Fruit fly (Drosophila melanogaster) whole organism, wandering third instar larva: ENCODE data around the gene CG11523.

ENCODE experiments used
- CG9705 ChIP-seq: fragments of 200-800 bp; sonication (Bioruptor generic); optimal IDR thresholded peaks from 2 replicates; lab custom pipeline; 2018; ENCODE audit warnings: missing biosample characterization, mild to moderate bottlenecking, missing genetic modification characterization
- Dfd ChIP-seq: fragments of >200 bp; optimal IDR thresholded peaks from 2 replicates; lab custom pipeline; 2017; ENCODE audit warnings: missing biosample characterization, missing genetic modification characterization
- Dif ChIP-seq: fragments of 200-275, 200-300 bp; sonication (Bioruptor generic); optimal IDR thresholded peaks from 2 replicates; lab custom pipeline; 2018; ENCODE audit warnings: missing biosample characterization, missing genetic modification characterization; ENCODE audit not compliant: partially characterized antibody
- GATAd ChIP-seq: sonication (Bioruptor generic); optimal IDR thresholded peaks from 2 replicates; lab custom pipeline; 2016; ENCODE audit warnings: missing biosample characterization, missing genetic modification characterization
- HLH106 ChIP-seq: fragments of 200-800 bp; optimal IDR thresholded peaks from 3 replicates; lab custom pipeline; 2019; ENCODE audit warnings: missing biosample characterization, mild to moderate bottlenecking, missing genetic modification characterization, moderate library complexity
- Hr78 ChIP-seq: fragments of >200 bp; optimal IDR thresholded peaks from 2 replicates; lab custom pipeline; 2017; ENCODE audit warnings: missing biosample characterization, missing genetic modification characterization
- Hr83 ChIP-seq: fragments of 200-300 bp; sonication (Bioruptor generic); optimal IDR thresholded peaks from 2 replicates; lab custom pipeline; 2016; ENCODE audit warnings: missing biosample characterization, mild to moderate bottlenecking, missing genetic modification characterization, moderate library complexity; ENCODE audit not compliant: poor library complexity, severe bottlenecking
- Jra ChIP-seq: sonication (Bioruptor generic); optimal IDR thresholded peaks from 2 replicates; lab custom pipeline; 2016; ENCODE audit warnings: missing biosample characterization, missing genetic modification characterization
- Mio ChIP-seq: sonication (Bioruptor generic); optimal IDR thresholded peaks from 2 replicates; lab custom pipeline; 2016; ENCODE audit warnings: missing biosample characterization, missing genetic modification characterization
- Myc ChIP-seq: fragments of >200 bp; optimal IDR thresholded peaks from 2 replicates; lab custom pipeline; 2017
- N ChIP-seq: fragments of >200 bp; optimal IDR thresholded peaks from 2 replicates; lab custom pipeline; 2018; ENCODE audit warnings: missing biosample characterization, missing external identifiers, missing genetic modification characterization
- OdsH ChIP-seq: fragments of 200-800 bp; sonication (Bioruptor generic); optimal IDR thresholded peaks from 2 replicates; lab custom pipeline; 2016; ENCODE audit warnings: missing biosample characterization, mild to moderate bottlenecking, missing genetic modification characterization
- Rel ChIP-seq, 2 experiments: fragments of 200-800 bp; sonication (Bioruptor generic) in 1 of 2; optimal IDR thresholded peaks; 2 replicates in 1 of 2; 3 replicates in 1 of 2; lab custom pipeline; 2016 to 2019; ENCODE audit warnings: mild to moderate bottlenecking in 2 of 2, missing biosample characterization in 2 of 2, missing genetic modification characterization in 2 of 2, moderate library complexity in 1 of 2
- Sp1 ChIP-seq: fragments of 200-800 bp; sonication (Bioruptor generic); optimal IDR thresholded peaks from 3 replicates; lab custom pipeline; 2019; ENCODE audit warnings: missing biosample characterization, mild to moderate bottlenecking, missing genetic modification characterization, moderate library complexity
- Vsx2 ChIP-seq: fragments of 200-300, 225-300 bp; sonication (Bioruptor generic); optimal IDR thresholded peaks from 2 replicates; lab custom pipeline; 2018; ENCODE audit warnings: missing biosample characterization, missing genetic modification characterization; ENCODE audit not compliant: partially characterized antibody
- br ChIP-seq: fragments of 200-800 bp; sonication (Bioruptor generic); optimal IDR thresholded peaks from 2 replicates; lab custom pipeline; 2016; ENCODE audit warnings: missing biosample characterization, missing genetic modification characterization
- brk ChIP-seq: fragments of 200-800 bp; sonication (Bioruptor generic); optimal IDR thresholded peaks from 2 replicates; lab custom pipeline; 2016; ENCODE audit warnings: missing biosample characterization, mild to moderate bottlenecking, missing genetic modification characterization
- dmrt93B ChIP-seq: fragments of 200-800 bp; sonication (Bioruptor generic); optimal IDR thresholded peaks from 2 replicates; lab custom pipeline; 2018; ENCODE audit warnings: missing biosample characterization, mild to moderate bottlenecking, missing genetic modification characterization
- ey ChIP-seq: fragments of 200-800 bp; sonication (Bioruptor generic); optimal IDR thresholded peaks from 2 replicates; lab custom pipeline; 2016; ENCODE audit warnings: missing biosample characterization, missing genetic modification characterization
- foxo ChIP-seq, 2 experiments: fragments of 200-800 bp; sonication (Bioruptor generic); optimal IDR thresholded peaks; 2 replicates in 1 of 2; 3 replicates in 1 of 2; lab custom pipeline; 2016 to 2017; ENCODE audit warnings: missing biosample characterization in 2 of 2, missing genetic modification characterization in 2 of 2
- fru ChIP-seq: fragments of 200-800 bp; sonication (Bioruptor generic); optimal IDR thresholded peaks from 3 replicates; lab custom pipeline; 2016; ENCODE audit warnings: missing biosample characterization, mild to moderate bottlenecking, missing genetic modification characterization
- h ChIP-seq: fragments of 200-800 bp; sonication (Bioruptor generic); optimal IDR thresholded peaks from 3 replicates; lab custom pipeline; 2016; ENCODE audit warnings: missing biosample characterization, mild to moderate bottlenecking, missing genetic modification characterization
- jim ChIP-seq: fragments of 175-275, 200-325 bp; sonication (Bioruptor generic); optimal IDR thresholded peaks from 2 replicates; lab custom pipeline; 2016; ENCODE audit warnings: missing biosample characterization, mild to moderate bottlenecking, missing genetic modification characterization
- lola ChIP-seq: fragments of >200 bp; optimal IDR thresholded peaks from 2 replicates; lab custom pipeline; 2017; ENCODE audit warnings: missing biosample characterization, missing genetic modification characterization
- pan ChIP-seq: fragments of >200 bp; optimal IDR thresholded peaks from 2 replicates; lab custom pipeline; 2017
- psq ChIP-seq: fragments of 200-800 bp; sonication (Bioruptor generic); optimal IDR thresholded peaks from 3 replicates; lab custom pipeline; 2017; ENCODE audit warnings: missing biosample characterization, mild to moderate bottlenecking, missing genetic modification characterization, moderate library complexity
- rgr ChIP-seq: fragments of 200-800 bp; sonication (Bioruptor generic); optimal IDR thresholded peaks from 3 replicates; lab custom pipeline; 2016; ENCODE audit warnings: missing biosample characterization, mild to moderate bottlenecking, missing genetic modification characterization
- sage ChIP-seq: fragments of 200-800 bp; sonication (Bioruptor generic); optimal IDR thresholded peaks from 2 replicates; lab custom pipeline; 2016; ENCODE audit warnings: missing biosample characterization, mild to moderate bottlenecking, missing genetic modification characterization
- sv ChIP-seq: fragments of 200-800 bp; sonication (Bioruptor generic); optimal IDR thresholded peaks from 3 replicates; lab custom pipeline; 2016; ENCODE audit warnings: missing biosample characterization, missing genetic modification characterization
- tai ChIP-seq: sonication (Bioruptor generic); optimal IDR thresholded peaks from 2 replicates; lab custom pipeline; 2016; ENCODE audit warnings: missing biosample characterization, missing genetic modification characterization
- usp ChIP-seq: fragments of >200 bp; optimal IDR thresholded peaks from 2 replicates; lab custom pipeline; 2017; ENCODE audit warnings: missing biosample characterization, missing genetic modification characterization
- woc ChIP-seq: sonication (Bioruptor generic); optimal IDR thresholded peaks from 2 replicates; lab custom pipeline; 2016; ENCODE audit warnings: missing biosample characterization, mild to moderate bottlenecking, missing genetic modification characterization

The CG11523 gene

DNA sequence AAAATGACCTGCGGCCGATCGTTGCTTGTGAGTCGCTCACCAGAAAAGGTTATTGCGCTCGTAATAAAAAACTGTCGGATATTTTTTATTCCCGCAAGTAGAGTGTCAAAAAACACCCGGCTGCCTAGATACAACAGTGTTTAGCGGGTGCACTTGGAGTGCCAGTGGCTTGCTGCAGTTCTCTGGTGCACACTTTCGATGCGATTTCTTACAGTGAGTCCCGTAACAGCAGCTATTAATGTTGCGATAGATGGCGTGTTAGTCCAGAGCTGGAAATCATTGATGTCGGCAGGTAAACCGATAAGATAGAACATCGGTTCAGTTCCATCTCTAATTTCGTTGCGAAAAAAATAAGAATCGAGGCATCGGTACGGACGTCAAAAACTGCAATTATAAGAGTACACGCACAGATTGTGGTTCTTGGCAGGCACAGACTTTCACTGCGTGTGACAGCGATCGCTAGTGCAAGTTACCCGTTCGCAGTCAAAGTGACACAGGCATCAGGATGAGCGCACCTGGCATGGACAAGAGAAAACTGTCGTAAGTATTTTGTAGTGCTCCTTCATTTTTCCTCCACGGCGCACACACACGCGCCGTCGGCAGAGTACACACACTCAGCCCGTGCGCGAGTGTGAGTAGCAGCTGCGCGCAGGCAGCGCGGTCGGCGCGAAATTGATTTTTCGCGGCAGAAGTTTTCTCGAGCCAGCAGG lies 924 bp upstream of the CG11523 start, which contains the start of gene Csp (continued):
- TF ChIP-seq Dif (GFP tag; lab: Kevin White, UChicago): no peak
- TF ChIP-seq sage (GFP tag; lab: Kevin White, UChicago): no peak
- TF ChIP-seq Sp1 (GFP tag; lab: Kevin White, UChicago): peak; percentile 49
- TF ChIP-seq jim (GFP tag; lab: Kevin White, UChicago): no peak
- TF ChIP-seq Mio (GFP tag; lab: Kevin White, UChicago): no peak
- TF ChIP-seq HLH106 (tag; lab: Kevin White, UChicago): peak; percentile 13
- peak; percentile 68 for TF ChIP-seq Hr83 (GFP tag; lab: Kevin White, UChicago)
- TF ChIP-seq, all 38 proteins: peak for 14

DNA sequence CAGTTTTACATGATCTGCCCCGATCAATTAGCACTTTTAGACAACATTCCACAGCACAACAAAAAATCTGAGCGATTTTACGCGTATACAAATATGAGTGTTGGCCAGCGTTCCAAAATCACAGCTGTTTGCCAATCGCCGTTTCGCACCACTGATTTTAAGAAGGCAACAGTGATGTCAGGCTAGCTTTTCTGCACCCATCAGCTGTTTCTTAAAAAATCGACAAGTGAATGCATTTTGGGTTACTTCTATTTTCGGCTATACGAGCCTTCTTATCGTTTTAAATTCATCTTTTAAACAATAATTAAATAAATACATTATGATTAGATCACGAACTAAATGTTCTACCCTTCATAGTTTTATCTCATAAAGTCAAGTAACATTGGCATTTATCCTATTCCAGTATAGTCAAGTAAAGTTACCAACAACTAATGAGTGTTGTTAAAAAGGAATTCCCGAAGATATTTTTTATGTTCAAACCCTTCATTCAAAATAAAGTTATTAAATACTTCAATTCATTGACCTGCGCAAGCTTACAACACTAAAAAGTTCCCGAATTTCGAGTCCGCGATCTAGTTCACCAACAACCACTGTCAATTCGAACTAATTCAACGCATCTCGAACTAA lies 3.6 kb downstream of the CG11523 start, which contains the start of the genes Rich and Ddx1:
TSS of gene Rich (minus strand) at position 125 of the 627 bp plus-strand sequence.
TSS of gene Ddx1 (plus strand) at position 573 of the 627 bp plus-strand sequence.
- peak; percentile 93 for TF ChIP-seq Myc (lab: Kevin White, UChicago)
- no peak for TF ChIP-seq brk (GFP tag; lab: Kevin White, UChicago)
- peak; percentile 63 for TF ChIP-seq rgr
- peak; percentile 64 for TF ChIP-seq h (GFP tag; lab: Kevin White, UChicago)
- peak; percentile 88 for TF ChIP-seq woc (GFP tag; lab: Kevin White, UChicago)
- TF ChIP-seq foxo (GFP tag; optimal IDR thresholded peaks at IDR 0.05; lab: Kevin White, UChicago): peak in 1 of 2 experiments; percentile 68
- TF ChIP-seq dmrt93B (GFP tag; lab: Kevin White, UChicago): peak; percentile 33
- peak; percentile 38 for TF ChIP-seq OdsH (GFP tag; lab: Kevin White, UChicago)
- TF ChIP-seq Sp1 (GFP tag; lab: Kevin White, UChicago): peak; percentile 57
- TF ChIP-seq tai: no peak
- TF ChIP-seq Rel (GFP tag; optimal IDR thresholded peaks at IDR 0.05; lab: Kevin White, UChicago): no peak
- TF ChIP-seq Rel (tag; optimal IDR thresholded peaks at IDR 0.05; lab: Kevin White, UChicago): no peak
- TF ChIP-seq br (GFP tag; lab: Kevin White, UChicago): peak; percentile 55
- TF ChIP-seq sv: peak; percentile 70
- no peak for TF ChIP-seq Dfd (GFP tag; lab: Kevin White, UChicago)
- TF ChIP-seq ey: peak; percentile 46
- TF ChIP-seq N: no peak
- no peak for TF ChIP-seq Vsx2
- peak; percentile 40 for TF ChIP-seq Hr83 (GFP tag; lab: Kevin White, UChicago)
- TF ChIP-seq psq: peak; percentile 50
- no peak for TF ChIP-seq Mio (GFP tag; lab: Kevin White, UChicago)
- TF ChIP-seq HLH106 (tag; lab: Kevin White, UChicago): peak; percentile 52
- peak; percentile 9 for TF ChIP-seq CG9705 (GFP tag; lab: Kevin White, UChicago)
- peak; percentile 49 for TF ChIP-seq fru (GFP tag; lab: Kevin White, UChicago)

DNA sequence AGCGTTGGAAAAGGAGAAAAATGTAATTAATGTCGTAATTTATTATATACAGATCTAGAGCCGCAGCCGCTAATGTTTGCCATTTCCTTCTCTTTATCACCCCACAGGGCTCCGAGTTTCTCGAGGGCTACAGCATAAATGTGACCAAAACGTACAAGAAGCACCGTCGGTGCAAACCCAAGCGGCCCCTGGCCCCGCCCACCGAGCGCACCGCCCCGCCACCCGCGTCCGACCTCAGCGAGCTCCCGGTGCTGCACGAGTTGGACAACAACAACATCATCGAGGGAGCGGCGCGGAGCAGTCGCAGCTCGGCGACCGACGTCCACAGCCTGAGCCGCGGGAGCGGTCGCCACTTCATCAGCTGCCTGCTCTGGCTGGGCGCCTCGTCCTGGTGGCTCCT lies 24.2 kb downstream of the CG11523 start:
- no peak for TF ChIP-seq Rel (GFP tag; optimal IDR thresholded peaks at IDR 0.05; lab: Kevin White, UChicago)
- no peak for TF ChIP-seq Rel (tag; optimal IDR thresholded peaks at IDR 0.05; lab: Kevin White, UChicago)
- TF ChIP-seq Dfd (GFP tag; lab: Kevin White, UChicago): peak; percentile 98
- TF ChIP-seq foxo (GFP tag; optimal IDR thresholded peaks at IDR 0.05; lab: Kevin White, UChicago): no peak
- TF ChIP-seq tai: no peak
- no peak for TF ChIP-seq Myc (lab: Kevin White, UChicago)
- TF ChIP-seq brk (GFP tag; lab: Kevin White, UChicago): no peak

- TF ChIP-seq OdsH (GFP tag; lab: Kevin White, UChicago) (no peak), sv (no peak), GATAd (GFP tag; lab: Kevin White, UChicago) (no peak), pan (no peak), usp (GFP tag; lab: Kevin White, UChicago) (no peak), Jra (GFP tag; lab: Kevin White, UChicago) (no peak), Mio (GFP tag; lab: Kevin White, UChicago) (no peak), foxo (GFP tag; optimal IDR thresholded peaks at IDR 0.05; lab: Kevin White, UChicago) (no peak), Hr78 (GFP tag; lab: Kevin White, UChicago) (no peak), lola (GFP tag; lab: Kevin White, UChicago) (no peak), Hr83 (GFP tag; lab: Kevin White, UChicago) (no peak), N (no peak), h (GFP tag; lab: Kevin White, UChicago) (no peak), sage (GFP tag; lab: Kevin White, UChicago) (no peak), psq (no peak)
These were observed 28.8 kb downstream of the CG11523 start for dm6 chr3L:22237658-22238057.
